Worm (Caenorhabditis elegans): ENCODE results near the gene srb-17.

The srb-17 gene

DNA sequence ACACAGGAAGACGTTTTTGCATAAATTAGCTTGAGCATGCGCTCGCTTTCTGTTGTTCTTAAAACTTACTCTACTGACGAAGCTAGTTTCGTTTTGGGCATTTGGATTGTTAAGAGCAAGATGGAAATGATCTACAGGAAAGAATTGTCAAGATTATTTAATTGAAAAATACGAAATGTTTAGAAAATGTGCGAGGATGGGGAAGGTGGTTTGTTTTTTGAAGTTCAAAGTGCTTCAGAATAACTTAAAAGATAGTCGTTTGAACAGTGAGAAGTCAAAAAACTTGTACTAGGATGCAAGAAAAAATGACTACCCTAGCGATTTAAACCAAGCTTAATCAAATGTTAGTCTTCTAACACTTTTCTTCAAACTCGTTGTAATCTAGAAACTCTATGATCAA lies at the start of gene srb-17:
TSS of gene srb-17 (minus strand) at position 101 of the 400 bp plus-strand sequence.
- TF ChIP-seq T20F7.1 (GFP tag; optimal IDR thresholded peaks at IDR 0.05) (no peak), hlh-11 (tag; optimal IDR thresholded peaks at IDR 0.05) (no peak), ceh-44 (GFP tag; IDR thresholded peaks at IDR 0.05) (no peak), hlh-30 (tag; optimal IDR thresholded peaks at IDR 0.05; ENCODE audit: insufficient read depth) (no peak), F26F4.8 (GFP tag; conservative IDR thresholded peaks at IDR 0.05) (no peak), nhr-10 (tag; optimal IDR thresholded peaks at IDR 0.05) (no peak), unc-62 (GFP tag; optimal IDR thresholded peaks at IDR 0.05 in 1 of 2) (no peak), unc-62 (tag; optimal IDR thresholded peaks at IDR 0.05) (no peak), ces-1 (GFP tag; optimal IDR thresholded peaks at IDR 0.05) (no peak), zip-2 (tag; optimal IDR thresholded peaks at IDR 0.05) (no peak), mdl-1 (tag; optimal IDR thresholded peaks at IDR 0.05) (no peak), fos-1 (tag; optimal IDR thresholded peaks at IDR 0.05) (no peak), T26A8.4 (GFP tag; IDR thresholded peaks at IDR 0.05) (no peak), mes-2 (tag; optimal IDR thresholded peaks at IDR 0.05; ENCODE audit: poor library complexity, severe bottlenecking) (no peak), dmd-8 (GFP tag; IDR thresholded peaks at IDR 0.05) (no peak), ZK546.5 (tag; optimal IDR thresholded peaks at IDR 0.05) (no peak), saeg-2 (GFP tag; IDR thresholded peaks at IDR 0.05) (no peak), hmg-1.1 (GFP tag; IDR thresholded peaks at IDR 0.05) (no peak), Y105C5A.15 (GFP tag; IDR thresholded peaks at IDR 0.05) (no peak), spr-1 (tag; optimal IDR thresholded peaks at IDR 0.05) (no peak)

DNA sequence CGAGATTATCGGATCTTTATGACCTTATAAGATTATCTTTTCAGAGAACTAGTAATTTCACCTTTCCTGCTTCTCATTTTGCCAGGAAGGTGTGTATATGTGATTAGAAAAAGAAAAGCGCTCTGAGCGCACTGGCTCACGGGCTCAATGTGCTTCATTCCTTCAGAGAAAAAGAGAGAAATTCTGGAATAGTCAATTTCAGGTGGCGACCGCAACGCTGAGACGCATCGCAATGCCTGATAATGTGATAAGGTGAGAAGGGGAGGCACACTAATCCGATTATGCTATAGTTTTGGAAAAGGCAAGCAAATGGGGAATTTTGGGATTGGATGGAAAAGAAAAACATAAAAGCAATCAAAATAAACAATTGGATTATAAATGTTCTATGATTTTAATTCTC lies 49.0 kb upstream of the srb-17 start:
- TF ChIP-seq ZK337.2 (GFP tag; IDR thresholded peaks at IDR 0.05) (no peak), ceh-44 (GFP tag; IDR thresholded peaks at IDR 0.05) (no peak), attf-4 (tag; optimal IDR thresholded peaks at IDR 0.05) (no peak), hmg-1.1 (GFP tag; IDR thresholded peaks at IDR 0.05) (no peak), dmd-6 (GFP tag; IDR thresholded peaks at IDR 0.05) (peak; percentile 21), nhr-28 (tag; optimal IDR thresholded peaks at IDR 0.05) (peak; percentile 31), vab-7 (GFP tag; IDR thresholded peaks at IDR 0.05) (no peak), fkh-10 (GFP tag; optimal IDR thresholded peaks at IDR 0.05) (no peak), F37D6.2 (tag; optimal IDR thresholded peaks at IDR 0.05) (no peak), egl-43 (GFP tag; IDR thresholded peaks at IDR 0.05) (0 out of 2 replicates have a peak, but pooled peaks have one; percentile 40), zfp-2 (tag; optimal IDR thresholded peaks at IDR 0.05) (no peak), spr-3 (GFP tag; optimal IDR thresholded peaks at IDR 0.05) (no peak), dpl-1 (GFP tag; optimal IDR thresholded peaks at IDR 0.05) (no peak), unc-39 (tag; optimal IDR thresholded peaks at IDR 0.05) (no peak), Y48G9A.11 (GFP tag; IDR thresholded peaks at IDR 0.05) (no peak), Y5F2A.4 (GFP tag; optimal IDR thresholded peaks at IDR 0.05) (no peak), hlh-11 (tag; optimal IDR thresholded peaks at IDR 0.05) (peak; percentile 48), aha-1 (tag) (peak; percentile 87), pqm-1 (tag; optimal IDR thresholded peaks at IDR 0.05) (peak; percentile 8), gei-8 (GFP tag; optimal IDR thresholded peaks at IDR 0.05) (no peak), aly-2 (tag; optimal IDR thresholded peaks at IDR 0.05) (no peak)

DNA sequence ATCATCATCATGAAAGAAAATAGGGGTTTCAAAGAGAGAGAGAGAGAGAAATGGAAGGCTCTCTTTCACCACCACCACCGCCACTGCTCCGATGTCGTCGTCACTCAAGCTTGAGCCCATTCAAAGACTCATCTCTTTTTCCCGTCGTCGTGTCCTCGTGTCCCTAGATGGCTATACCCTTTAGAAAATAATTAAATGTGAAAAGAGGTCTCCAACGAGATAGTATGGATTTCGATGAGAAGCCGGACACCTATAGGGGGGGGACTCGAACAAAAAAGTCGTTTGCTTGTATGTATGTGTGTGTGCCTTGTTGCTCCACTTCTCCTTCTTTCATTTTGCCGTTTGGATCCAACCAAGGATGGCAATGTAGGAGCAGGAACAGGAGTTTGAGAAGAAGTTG lies 48.0 kb upstream of the srb-17 start:
- no peak for TF ChIP-seq Y48G9A.11 (GFP tag; IDR thresholded peaks at IDR 0.05)
- TF ChIP-seq mdl-1 (tag; optimal IDR thresholded peaks at IDR 0.05), result no peak
- no peak for TF ChIP-seq F10B5.3 (tag; optimal IDR thresholded peaks at IDR 0.05)
- no peak for TF ChIP-seq ZK546.5 (tag; optimal IDR thresholded peaks at IDR 0.05)
- TF ChIP-seq ceh-28 (tag; optimal IDR thresholded peaks at IDR 0.05), result no peak
- TF ChIP-seq spr-3 (GFP tag; optimal IDR thresholded peaks at IDR 0.05), result no peak
- TF ChIP-seq nhr-6 (tag; optimal IDR thresholded peaks at IDR 0.05), result no peak
- TF ChIP-seq nhr-237 (tag; optimal IDR thresholded peaks at IDR 0.05), result no peak
- TF ChIP-seq egl-43 (GFP tag; IDR thresholded peaks at IDR 0.05), result no peak
- peak in 1 of 2 experiments; percentile 29 for TF ChIP-seq lsy-2 (tag; optimal IDR thresholded peaks at IDR 0.05)
- TF ChIP-seq zip-2 (tag; optimal IDR thresholded peaks at IDR 0.05), result no peak
- peak in 1 of 2 experiments; percentile 54 for TF ChIP-seq unc-62 (GFP tag; optimal IDR thresholded peaks at IDR 0.05 in 1 of 2)
- no peak for TF ChIP-seq unc-62 (tag; optimal IDR thresholded peaks at IDR 0.05)
- no peak for TF ChIP-seq mdt-29 (GFP tag; IDR thresholded peaks at IDR 0.05)
- no peak for TF ChIP-seq lin-1 (GFP tag; IDR thresholded peaks at IDR 0.05)
- no peak for TF ChIP-seq unc-39 (tag; optimal IDR thresholded peaks at IDR 0.05)
- TF ChIP-seq ceh-44 (GFP tag; IDR thresholded peaks at IDR 0.05), result no peak
- TF ChIP-seq ctbp-1 (GFP tag; IDR thresholded peaks at IDR 0.05), result peak; percentile 19; the same call in 1 of the 2 replicates
- TF ChIP-seq aha-1 (tag), result peak; percentile 19
- TF ChIP-seq mep-1 (tag; optimal IDR thresholded peaks at IDR 0.05), result peak; percentile 23
- TF ChIP-seq hmg-1.1 (GFP tag; IDR thresholded peaks at IDR 0.05), result no peak
- no peak for TF ChIP-seq F44E2.7 (GFP tag; IDR thresholded peaks at IDR 0.05)
- TF ChIP-seq zfp-3 (GFP tag; conservative IDR thresholded peaks at IDR 0.05), result no peak
- TF ChIP-seq lir-3 (tag; optimal IDR thresholded peaks at IDR 0.05), result no peak
